Worm (Caenorhabditis elegans) whole organism, L1 larva: ENCODE data around the gene C27D9.2.

Experiments
- aly-2 ChIP-seq: fragments of 150-350 bp; optimal IDR thresholded peaks from 2 replicates; lab custom pipeline; 2014; ENCODE audit warnings: missing biosample characterization, missing genetic modification characterization
- ama-1 ChIP-seq: fragments of 150-350 bp; optimal IDR thresholded peaks from 2 replicates; lab custom pipeline; 2014
- efl-1 ChIP-seq, 4 experiments: fragments of 150-350 bp; optimal IDR thresholded peaks in 3 of 4; peaks in 1 of 4; 1 replicate in 1 of 4; 2 replicates in 3 of 4; lab custom pipeline; 2014; ENCODE audit warnings: missing biosample characterization in 2 of 4, missing genetic modification characterization in 2 of 4, missing genetic modification reagents in 2 of 4
- elt-3 ChIP-seq, 6 experiments: fragments of 150-350 bp in 1 of 6; sonication (generic microtip); optimal IDR thresholded peaks; 2 replicates each; lab custom pipeline; 2017 to 2018; ENCODE audit warnings: missing biosample characterization in 6 of 6, missing genetic modification characterization in 6 of 6, inconsistent platforms in 1 of 6
- grh-1 ChIP-seq: fragments of 200-800 bp; sonication (Bioruptor generic); IDR thresholded peaks from 2 replicates; pipeline ENCODE4 v1.3.6; 2022; ENCODE audit warnings: missing genetic modification reagents, missing genetic modification characterization, missing compliant biosample characterization
- lin-15B ChIP-seq: fragments of 150-350 bp; sonication (generic microtip); optimal IDR thresholded peaks from 3 replicates; lab custom pipeline; 2014; ENCODE audit warnings: missing biosample characterization, missing genetic modification characterization
- lir-3 ChIP-seq: sonication (generic microtip); optimal IDR thresholded peaks from 2 replicates; lab custom pipeline; 2016; ENCODE audit warnings: mild to moderate bottlenecking, missing genetic modification characterization, moderate library complexity, missing compliant biosample characterization; ENCODE audit not compliant: poor library complexity
- nhr-12 ChIP-seq: sonication (generic microtip); optimal IDR thresholded peaks from 2 replicates; lab custom pipeline; 2017; ENCODE audit warnings: missing biosample characterization, missing genetic modification characterization
- nhr-84 ChIP-seq: sonication (generic microtip); optimal IDR thresholded peaks from 2 replicates; lab custom pipeline; 2017; ENCODE audit warnings: missing biosample characterization, missing genetic modification characterization
- pax-3 ChIP-seq: fragments of 200-800 bp; sonication (Bioruptor generic); optimal IDR thresholded peaks from 2 replicates; lab custom pipeline; 2018; ENCODE audit warnings: mild to moderate bottlenecking, missing genetic modification characterization, moderate library complexity, missing compliant biosample characterization
- skn-1 ChIP-seq: fragments of 150-350 bp; optimal IDR thresholded peaks from 2 replicates; lab custom pipeline; 2014; ENCODE audit warnings: missing biosample characterization, missing genetic modification characterization
- snpc-4 ChIP-seq: fragments of 150-350 bp; optimal IDR thresholded peaks from 2 replicates; lab custom pipeline; 2014; ENCODE audit warnings: missing biosample characterization, missing genetic modification characterization
- unc-86 ChIP-seq: sonication (generic microtip); optimal IDR thresholded peaks from 2 replicates; lab custom pipeline; 2016; ENCODE audit warnings: missing genetic modification characterization, missing compliant biosample characterization
- ztf-11 ChIP-seq, 2 experiments: sonication (generic microtip); optimal IDR thresholded peaks; 2 replicates each; lab custom pipeline; 2016 to 2017; ENCODE audit warnings: missing genetic modification characterization in 2 of 2, missing biosample characterization in 1 of 2, missing compliant biosample characterization in 1 of 2

- TF ChIP-seq unc-86 (no peak), ztf-11 (tag; optimal IDR thresholded peaks at IDR 0.05; lab: Kevin White, UChicago) (no peak), lin-15B (no peak), elt-3 (tag; optimal IDR thresholded peaks at IDR 0.05; lab: Kevin White, UChicago) (no peak), grh-1 (no peak), pax-3 (tag; lab: Kevin White, UChicago) (no peak), aly-2 (tag; lab: Kevin White, UChicago) (no peak), nhr-84 (tag; lab: Kevin White, UChicago) (no peak), nhr-12 (no peak), skn-1 (tag; lab: Kevin White, UChicago) (no peak), efl-1 (optimal IDR thresholded peaks at IDR 0.05; lab: Kevin White, UChicago) (no peak), efl-1 (GFP tag; optimal IDR thresholded peaks at IDR 0.05 in 1 of 2; lab: Kevin White, UChicago) (no peak), lir-3 (no peak), ama-1 (lab: Kevin White, UChicago) (no peak), snpc-4 (tag; lab: Kevin White, UChicago) (no peak)
Observed at ce11 chrII:4710813-4711212, 45.8 kb downstream of the C27D9.2 start.
